Comparison of ENCODE assay signal across 2 fruit fly cellular contexts in the genomic region with DNA sequence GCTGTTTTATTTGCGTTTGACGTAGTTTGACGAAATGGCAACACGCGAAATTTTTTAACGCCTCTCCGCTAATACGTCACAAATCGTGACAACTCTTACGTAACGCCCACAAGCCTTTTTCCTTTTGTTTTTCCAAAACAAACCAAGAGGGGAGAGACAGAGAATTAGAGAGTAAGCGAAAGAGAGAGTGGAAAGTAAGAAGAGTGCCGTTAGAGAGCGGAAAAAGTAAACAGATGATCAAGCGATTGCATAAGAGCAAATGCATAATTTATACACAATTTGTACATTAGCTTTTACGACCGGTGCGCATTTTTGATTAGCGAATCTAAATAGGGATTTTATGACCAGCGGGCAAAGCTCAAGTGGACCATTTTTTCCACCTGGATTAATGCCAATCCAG.
TF ChIP-seq lines count a peak whose summit lies in the region.

No protein-coding gene starts in this region.

- TF ChIP-seq CTCF in whole organism, embryonic (GFP tag; optimal IDR thresholded peaks at IDR 0.05; lab: Kevin White, UChicago) = no peak

TF ChIP-seq in whole organism, embryonic, 481 proteins besides CTCF, POLR2A, EP300 and RAD21:
- TF ChIP-seq CG2875 (GFP tag; optimal IDR thresholded peaks at IDR 0.05; lab: Kevin White, UChicago) (no peak), tll (GFP tag; optimal IDR thresholded peaks at IDR 0.05; lab: Kevin White, UChicago) (no peak), H15 (GFP tag; IDR thresholded peaks at IDR 0.05; lab: Robert Waterston, UW) (no peak), salm (tag; optimal IDR thresholded peaks at IDR 0.05; lab: Kevin White, UChicago) (no peak), CG18764 (GFP tag; optimal IDR thresholded peaks at IDR 0.05; lab: Kevin White, UChicago) (no peak), Pdp1 (GFP tag; optimal IDR thresholded peaks at IDR 0.05; lab: Kevin White, UChicago) (peak in 1 of 2 experiments; percentile 96), Ets65A (GFP tag; lab: Kevin White, UChicago) (no peak), chinmo (GFP tag; IDR thresholded peaks at IDR 0.05; lab: Robert Waterston, UW; ENCODE audit: partially characterized antibody) (no peak), CG15479 (GFP tag; optimal IDR thresholded peaks at IDR 0.05; lab: Kevin White, UChicago) (peak; percentile 11), vvl (GFP tag; IDR thresholded peaks at IDR 0.05; lab: Robert Waterston, UW) (peak; percentile 32; the same call in 1 of the 2 replicates), eyg (GFP tag; optimal IDR thresholded peaks at IDR 0.05; lab: Kevin White, UChicago) (no peak), Trl (optimal IDR thresholded peaks at IDR 0.05; lab: Kevin White, UChicago) (peak; percentile 49 to 65), Trl (GFP tag; optimal IDR thresholded peaks at IDR 0.05; lab: Kevin White, UChicago) (no peak), CG3163 (GFP tag; optimal IDR thresholded peaks at IDR 0.05; lab: Kevin White, UChicago) (peak; percentile 11), chif (GFP tag; optimal IDR thresholded peaks at IDR 0.05; lab: Kevin White, UChicago) (no peak), CG2199 (GFP tag; IDR thresholded peaks at IDR 0.05; lab: Robert Waterston, UW) (no peak), br (optimal IDR thresholded peaks at IDR 0.05; lab: Kevin White, UChicago) (no peak), Blimp-1 (GFP tag; optimal IDR thresholded peaks at IDR 0.05; lab: Kevin White, UChicago) (peak; percentile 35), dmrt99B (tag; optimal IDR thresholded peaks at IDR 0.05; lab: Kevin White, UChicago) (no peak), CG12155 (GFP tag; optimal IDR thresholded peaks at IDR 0.05; lab: Kevin White, UChicago) (no peak), Sox102F (GFP tag; optimal IDR thresholded peaks at IDR 0.05; lab: Kevin White, UChicago) (no peak)
TF ChIP-seq in whole organism, embryonic: peak in this region for 6.

TF ChIP-seq in whole organism, prepupa, 60 proteins besides CTCF, POLR2A, EP300 and RAD21:
- TF ChIP-seq CG6163 (GFP tag; IDR thresholded peaks at IDR 0.05; lab: Robert Waterston, UW) = no peak
- no peak for TF ChIP-seq Sox14 (GFP tag; optimal IDR thresholded peaks at IDR 0.05; lab: Kevin White, UChicago)
- no peak for TF ChIP-seq Eip93F (GFP tag; optimal IDR thresholded peaks at IDR 0.05; lab: Kevin White, UChicago)
- TF ChIP-seq CG3919 (GFP tag; optimal IDR thresholded peaks at IDR 0.05; lab: Kevin White, UChicago) = no peak
- TF ChIP-seq CG1621 (tag; optimal IDR thresholded peaks at IDR 0.05; lab: Kevin White, UChicago) = no peak
- TF ChIP-seq eg (GFP tag; IDR thresholded peaks at IDR 0.05; lab: Robert Waterston, UW) = peak; percentile 20; the same call in 1 of the 3 replicates
- TF ChIP-seq CG6276 (GFP tag; optimal IDR thresholded peaks at IDR 0.05; lab: Kevin White, UChicago) = peak; percentile 65
- TF ChIP-seq CG15336 (GFP tag; IDR thresholded peaks at IDR 0.05; lab: Robert Waterston, UW) = 0 out of 2 replicates have a peak, but pooled peaks have one; percentile 6
- TF ChIP-seq Ets21C (GFP tag; optimal IDR thresholded peaks at IDR 0.05; lab: Kevin White, UChicago) = no peak
- no peak for TF ChIP-seq fd59A (GFP tag; optimal IDR thresholded peaks at IDR 0.05; lab: Kevin White, UChicago)
- no peak for TF ChIP-seq Gug (GFP tag; IDR thresholded peaks at IDR 0.05; lab: Robert Waterston, UW)
- TF ChIP-seq CG11902 (GFP tag; optimal IDR thresholded peaks at IDR 0.05; lab: Kevin White, UChicago) = no peak
- no peak for TF ChIP-seq dsx (GFP tag; optimal IDR thresholded peaks at IDR 0.05; lab: Kevin White, UChicago; ENCODE audit: poor library complexity, severe bottlenecking)
- no peak for TF ChIP-seq CG4318 (GFP tag; optimal IDR thresholded peaks at IDR 0.05; lab: Kevin White, UChicago)
- TF ChIP-seq topi (GFP tag; optimal IDR thresholded peaks at IDR 0.05; lab: Kevin White, UChicago) = no peak
- TF ChIP-seq esn (GFP tag; optimal IDR thresholded peaks at IDR 0.05; lab: Kevin White, UChicago) = no peak
- no peak for TF ChIP-seq CG6854 (GFP tag; optimal IDR thresholded peaks at IDR 0.05; lab: Kevin White, UChicago)
- no peak for TF ChIP-seq CG31627 (GFP tag; optimal IDR thresholded peaks at IDR 0.05; lab: Kevin White, UChicago)
- no peak for TF ChIP-seq dac (GFP tag; optimal IDR thresholded peaks at IDR 0.05; lab: Kevin White, UChicago)
- no peak for TF ChIP-seq pdm3 (GFP tag; optimal IDR thresholded peaks at IDR 0.05; lab: Kevin White, UChicago)
- TF ChIP-seq cyc (GFP tag; optimal IDR thresholded peaks at IDR 0.05; lab: Kevin White, UChicago) = no peak
- no peak for TF ChIP-seq CG6808 (GFP tag; optimal IDR thresholded peaks at IDR 0.05; lab: Kevin White, UChicago)
- TF ChIP-seq lz (GFP tag; optimal IDR thresholded peaks at IDR 0.05; lab: Kevin White, UChicago) = no peak
- TF ChIP-seq CG3032 (tag; optimal IDR thresholded peaks at IDR 0.05; lab: Kevin White, UChicago) = no peak
- no peak for TF ChIP-seq fd85E (GFP tag; optimal IDR thresholded peaks at IDR 0.05; lab: Kevin White, UChicago)
- no peak for TF ChIP-seq Hr38 (GFP tag; optimal IDR thresholded peaks at IDR 0.05; lab: Kevin White, UChicago)
- no peak for TF ChIP-seq Hr39 (GFP tag; optimal IDR thresholded peaks at IDR 0.05; lab: Kevin White, UChicago)
- TF ChIP-seq vri (GFP tag; optimal IDR thresholded peaks at IDR 0.05; lab: Kevin White, UChicago) = peak; percentile 22
- TF ChIP-seq spab (GFP tag; optimal IDR thresholded peaks at IDR 0.05; lab: Kevin White, UChicago) = no peak
- no peak for TF ChIP-seq ss (GFP tag; optimal IDR thresholded peaks at IDR 0.05; lab: Kevin White, UChicago)
- TF ChIP-seq salr (GFP tag; optimal IDR thresholded peaks at IDR 0.05; lab: Kevin White, UChicago) = no peak
- TF ChIP-seq Hr4 (GFP tag; optimal IDR thresholded peaks at IDR 0.05; lab: Kevin White, UChicago) = no peak
- TF ChIP-seq CG8632 (GFP tag; optimal IDR thresholded peaks at IDR 0.05; lab: Kevin White, UChicago) = no peak
- no peak for TF ChIP-seq Blimp-1 (GFP tag; optimal IDR thresholded peaks at IDR 0.05; lab: Kevin White, UChicago)
- no peak for TF ChIP-seq Eip78C (GFP tag; lab: Kevin White, UChicago)
- no peak for TF ChIP-seq net (GFP tag; optimal IDR thresholded peaks at IDR 0.05; lab: Kevin White, UChicago)
TF ChIP-seq in whole organism, prepupa: peak in this region for 4.
